Worm (Caenorhabditis elegans): ENCODE results near the gene Y47D3B.12.

ce11 chrIII:11397499-11397898 is 5.3 kb upstream of the Y47D3B.12 start, which contains the start of gene Y47D3B.3:
- no peak for TF ChIP-seq unc-130 (GFP tag; optimal IDR thresholded peaks at IDR 0.05)
- no peak for TF ChIP-seq nhr-25 (tag; optimal IDR thresholded peaks at IDR 0.05; ENCODE audit: borderline replicate concordance, insufficient read depth)
- TF ChIP-seq tag-97 (GFP tag; IDR thresholded peaks at IDR 0.05) = no peak

All from whole organism, L4 larva.